Worm (Caenorhabditis elegans): Measurements from ENCODE around the gene npp-3.

Gene npp-3

DNA sequence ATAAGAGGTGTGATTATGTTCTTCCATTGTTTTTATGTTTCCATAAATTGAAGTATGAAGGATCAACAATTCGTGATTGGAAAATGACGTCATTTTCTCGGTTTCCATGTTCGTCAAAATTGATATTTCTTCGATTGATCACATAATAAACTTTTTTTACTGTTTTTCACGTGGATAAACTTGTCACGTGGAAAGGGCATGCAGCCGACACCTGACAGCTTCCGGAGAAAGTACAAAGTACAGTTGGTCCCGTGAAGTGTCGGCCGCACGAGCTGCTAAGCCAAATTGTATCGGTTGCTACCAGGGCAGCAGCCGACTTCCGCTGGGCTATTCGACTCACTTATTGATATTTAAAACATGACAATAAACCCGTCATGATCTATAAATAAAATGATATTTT is 32.9 kb downstream of the npp-3 start:
- TF ChIP-seq cog-1 (tag; optimal IDR thresholded peaks at IDR 0.05) (no peak), ztf-29 (GFP tag; IDR thresholded peaks at IDR 0.05) (no peak), flt-1 (GFP tag; IDR thresholded peaks at IDR 0.05) (no peak), T22C8.4 (GFP tag; IDR thresholded peaks at IDR 0.05) (no peak), klf-2 (GFP tag; conservative IDR thresholded peaks at IDR 0.05) (no peak), ref-1 (GFP tag; conservative IDR thresholded peaks at IDR 0.05) (no peak), tab-1 (GFP tag; IDR thresholded peaks at IDR 0.05) (no peak), med-1 (GFP tag; optimal IDR thresholded peaks at IDR 0.05; ENCODE audit: insufficient read depth) (no peak), ztf-23 (GFP tag; IDR thresholded peaks at IDR 0.05) (no peak)

ce11 chrII:11839116-11839515 is 35.5 kb downstream of the npp-3 start:
- TF ChIP-seq tab-1 (GFP tag; IDR thresholded peaks at IDR 0.05) (no peak), ref-1 (GFP tag; conservative IDR thresholded peaks at IDR 0.05) (no peak), flt-1 (GFP tag; IDR thresholded peaks at IDR 0.05) (no peak), med-1 (GFP tag; optimal IDR thresholded peaks at IDR 0.05; ENCODE audit: insufficient read depth) (no peak), cog-1 (tag; optimal IDR thresholded peaks at IDR 0.05) (no peak), klf-2 (GFP tag; conservative IDR thresholded peaks at IDR 0.05) (no peak), ztf-29 (GFP tag; IDR thresholded peaks at IDR 0.05) (no peak)

- TF ChIP-seq ztf-23 (GFP tag; IDR thresholded peaks at IDR 0.05), result no peak
- TF ChIP-seq flt-1 (GFP tag; IDR thresholded peaks at IDR 0.05), result no peak
- TF ChIP-seq cog-1 (tag; optimal IDR thresholded peaks at IDR 0.05), result no peak
- no peak for TF ChIP-seq ref-1 (GFP tag; conservative IDR thresholded peaks at IDR 0.05)
- no peak for TF ChIP-seq med-1 (GFP tag; optimal IDR thresholded peaks at IDR 0.05; ENCODE audit: insufficient read depth)
- TF ChIP-seq klf-2 (GFP tag; conservative IDR thresholded peaks at IDR 0.05), result no peak
- TF ChIP-seq tab-1 (GFP tag; IDR thresholded peaks at IDR 0.05), result no peak
Observed at ce11 chrII:11838353-11838752, 36.2 kb downstream of the npp-3 start.

DNA sequence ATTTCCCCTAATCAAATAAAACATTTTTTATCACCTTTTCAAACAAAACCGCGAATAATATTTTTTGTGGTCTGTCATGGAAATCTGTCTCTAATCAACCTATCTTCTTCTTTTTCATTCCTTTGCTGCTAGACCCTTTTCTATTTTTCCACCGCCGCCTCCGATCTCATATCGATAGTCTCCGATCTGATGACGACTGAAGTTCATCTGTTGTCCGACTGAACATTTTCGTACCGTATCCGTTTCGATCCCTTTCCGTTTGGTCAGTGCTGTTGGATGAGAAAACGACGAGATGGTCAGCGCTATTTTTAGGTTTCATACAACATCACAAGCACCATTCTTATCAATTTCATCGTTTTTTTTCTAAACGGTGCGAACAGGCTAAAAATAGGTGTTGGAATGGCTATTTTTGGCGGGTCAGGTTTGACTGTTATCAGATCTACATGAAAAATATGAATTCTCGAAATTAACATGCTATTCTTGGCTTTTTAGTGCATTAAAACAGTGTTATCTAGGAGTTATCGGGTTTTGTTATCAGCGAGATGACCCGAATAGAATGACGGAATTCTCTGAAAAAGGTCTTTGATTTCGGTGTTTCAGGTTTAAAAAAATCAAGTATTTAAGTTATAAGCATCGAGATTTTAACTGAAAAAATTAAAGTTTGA is 37.9 kb downstream of the npp-3 start:
- TF ChIP-seq ref-1 (GFP tag; conservative IDR thresholded peaks at IDR 0.05), result no peak
- TF ChIP-seq klf-2 (GFP tag; conservative IDR thresholded peaks at IDR 0.05), result no peak
- TF ChIP-seq ztf-29 (GFP tag; IDR thresholded peaks at IDR 0.05), result no peak
- no peak for TF ChIP-seq cog-1 (tag; optimal IDR thresholded peaks at IDR 0.05)
- no peak for TF ChIP-seq med-1 (GFP tag; optimal IDR thresholded peaks at IDR 0.05; ENCODE audit: insufficient read depth)
- no peak for TF ChIP-seq flt-1 (GFP tag; IDR thresholded peaks at IDR 0.05)

DNA sequence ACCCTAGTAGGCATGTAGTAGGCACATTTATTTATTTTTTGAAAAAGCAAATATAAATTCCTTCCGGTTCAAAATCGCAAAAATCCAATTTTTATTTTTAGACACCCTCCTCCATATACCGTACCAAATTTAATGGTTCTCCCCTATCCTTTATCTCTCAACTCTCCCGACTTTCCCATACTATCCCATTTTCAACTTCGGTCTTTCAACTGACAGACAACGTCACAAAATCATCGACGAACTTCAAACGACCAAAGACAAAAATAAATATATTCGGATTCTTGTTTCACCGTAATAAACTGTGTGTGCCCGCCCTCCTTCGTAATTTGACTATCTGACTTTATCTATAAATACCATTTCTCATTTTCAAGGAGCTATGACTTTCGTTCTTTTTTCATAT is 39.4 kb downstream of the npp-3 start, which contains the start of gene T27D12.6:
TSS of gene T27D12.6 (plus strand) at position 301 of the 400 bp plus-strand sequence.
- TF ChIP-seq med-1 (GFP tag; optimal IDR thresholded peaks at IDR 0.05; ENCODE audit: insufficient read depth) (no peak), klf-2 (GFP tag; conservative IDR thresholded peaks at IDR 0.05) (no peak), flt-1 (GFP tag; IDR thresholded peaks at IDR 0.05) (no peak), ztf-29 (GFP tag; IDR thresholded peaks at IDR 0.05) (no peak), T22C8.4 (GFP tag; IDR thresholded peaks at IDR 0.05) (no peak), tab-1 (GFP tag; IDR thresholded peaks at IDR 0.05) (no peak), ref-1 (GFP tag; conservative IDR thresholded peaks at IDR 0.05) (no peak), ztf-23 (GFP tag; IDR thresholded peaks at IDR 0.05) (no peak), cog-1 (tag; optimal IDR thresholded peaks at IDR 0.05) (no peak)

ce11 chrII:11832475-11832874 is 42.1 kb downstream of the npp-3 start, which contains the start of gene clec-144:
TSS of gene clec-144 (minus strand) at chrII:11832575.
- TF ChIP-seq med-1 (GFP tag; optimal IDR thresholded peaks at IDR 0.05; ENCODE audit: insufficient read depth) (no peak), ztf-23 (GFP tag; IDR thresholded peaks at IDR 0.05) (no peak), ref-1 (GFP tag; conservative IDR thresholded peaks at IDR 0.05) (no peak), cog-1 (tag; optimal IDR thresholded peaks at IDR 0.05) (no peak), klf-2 (GFP tag; conservative IDR thresholded peaks at IDR 0.05) (no peak), ztf-29 (GFP tag; IDR thresholded peaks at IDR 0.05) (no peak), tab-1 (GFP tag; IDR thresholded peaks at IDR 0.05) (no peak), T22C8.4 (GFP tag; IDR thresholded peaks at IDR 0.05) (no peak), flt-1 (GFP tag; IDR thresholded peaks at IDR 0.05) (no peak)

ce11 chrII:11830601-11831000 is 44.0 kb downstream of the npp-3 start:
- TF ChIP-seq flt-1 (GFP tag; IDR thresholded peaks at IDR 0.05) (no peak), tab-1 (GFP tag; IDR thresholded peaks at IDR 0.05) (no peak), klf-2 (GFP tag; conservative IDR thresholded peaks at IDR 0.05) (no peak), med-1 (GFP tag; optimal IDR thresholded peaks at IDR 0.05; ENCODE audit: insufficient read depth) (no peak), ztf-23 (GFP tag; IDR thresholded peaks at IDR 0.05) (no peak)

DNA sequence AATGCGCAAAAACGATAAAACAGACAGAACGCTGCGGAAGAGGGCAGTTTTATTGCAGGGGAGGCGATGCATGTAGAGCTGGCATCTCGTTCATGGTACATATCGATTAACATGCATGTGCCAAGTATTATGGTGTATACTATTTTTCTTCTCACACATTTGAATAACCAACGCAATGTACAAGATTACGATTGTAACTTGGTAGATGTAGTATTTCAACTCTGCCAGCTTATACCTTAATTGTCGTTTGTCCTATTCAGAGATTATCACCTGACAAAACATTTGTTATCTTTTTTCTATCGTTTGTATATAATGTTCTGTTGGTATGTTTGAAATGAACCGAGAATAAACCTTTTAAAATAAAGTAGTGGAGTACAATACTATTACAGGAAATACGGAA is 44.7 kb downstream of the npp-3 start, which contains the start of gene pes-5:
TSS of gene pes-5 (minus strand) at position 101 of the 400 bp plus-strand sequence.
- TF ChIP-seq cog-1 (tag; optimal IDR thresholded peaks at IDR 0.05) (no peak), ref-1 (GFP tag; conservative IDR thresholded peaks at IDR 0.05) (no peak), klf-2 (GFP tag; conservative IDR thresholded peaks at IDR 0.05) (no peak), flt-1 (GFP tag; IDR thresholded peaks at IDR 0.05) (no peak), T22C8.4 (GFP tag; IDR thresholded peaks at IDR 0.05) (no peak), med-1 (GFP tag; optimal IDR thresholded peaks at IDR 0.05; ENCODE audit: insufficient read depth) (no peak), ztf-29 (GFP tag; IDR thresholded peaks at IDR 0.05) (no peak), ztf-23 (GFP tag; IDR thresholded peaks at IDR 0.05) (no peak), tab-1 (GFP tag; IDR thresholded peaks at IDR 0.05) (no peak)

DNA sequence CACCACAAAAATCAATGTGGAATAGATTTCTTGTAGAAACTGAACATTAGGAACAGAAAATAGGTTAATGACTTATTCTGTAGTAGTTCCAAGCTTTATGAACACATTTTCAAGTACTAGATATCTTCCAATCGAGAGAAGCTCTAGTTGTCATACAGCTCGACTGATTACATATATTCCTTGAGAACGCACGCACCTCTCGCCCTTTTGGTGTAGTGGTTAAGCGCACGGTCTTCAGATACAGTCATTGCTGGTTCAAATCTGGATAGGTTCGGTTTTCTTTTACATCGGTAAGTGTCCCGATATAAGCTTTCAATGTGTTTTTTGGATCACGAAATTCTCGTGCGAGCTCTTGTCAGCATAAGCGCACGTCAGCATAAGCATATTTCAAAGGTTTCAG is 49.9 kb downstream of the npp-3 start:
- TF ChIP-seq tab-1 (GFP tag; IDR thresholded peaks at IDR 0.05) (0 out of 2 replicates have a peak, but pooled peaks have one; percentile 59), ztf-23 (GFP tag; IDR thresholded peaks at IDR 0.05) (0 out of 2 replicates have a peak, but pooled peaks have one; percentile 35), flt-1 (GFP tag; IDR thresholded peaks at IDR 0.05) (0 out of 2 replicates have a peak, but pooled peaks have one; percentile 53)
